Fruit fly (Drosophila melanogaster) whole organism, pupa: ENCODE measurements around the gene Sfp84E.

Source experiments
- CG14655 ChIP-seq: fragments of 200-800 bp; sonication (Bioruptor generic); optimal IDR thresholded peaks from 3 replicates; lab custom pipeline; 2017; ENCODE audit warnings: mild to moderate bottlenecking, missing biosample characterization, missing genetic modification reagents, missing genetic modification characterization
- CG34367 ChIP-seq: fragments of 200-800 bp; sonication (Bioruptor generic); optimal IDR thresholded peaks from 2 replicates; lab custom pipeline; 2018; ENCODE audit warnings: missing biosample characterization, mild to moderate bottlenecking, missing genetic modification characterization

DNA sequence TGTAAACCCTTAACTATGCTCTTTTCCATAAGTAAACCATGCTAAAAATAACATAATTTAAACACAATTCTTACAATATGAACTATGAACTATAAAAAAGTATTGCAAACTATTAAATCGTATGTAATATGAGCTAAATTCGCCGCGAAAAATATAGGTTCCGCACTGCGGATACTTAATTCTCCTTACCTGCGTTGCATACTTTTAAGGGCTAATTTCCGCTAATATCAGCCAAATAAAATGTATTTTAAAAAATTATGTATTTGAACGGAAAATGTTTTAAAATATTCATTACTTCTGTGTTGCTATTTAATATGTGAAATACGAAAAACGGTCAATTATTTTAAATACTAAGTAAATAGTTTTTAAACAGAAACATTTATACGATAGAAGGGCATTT, 12.8 kb downstream of the Sfp84E start, which contains the start of gene dsx:
- TF ChIP-seq CG14655 = peak; percentile 59
- TF ChIP-seq CG34367 (tag; lab: Kevin White, UChicago) = no peak
